Worm (Caenorhabditis elegans): ENCODE measurements around the gene srh-241.

- TF ChIP-seq aly-1 (tag; optimal IDR thresholded peaks at IDR 0.05) (no peak), ama-1 (optimal IDR thresholded peaks at IDR 0.05) (no peak), ceh-36 (tag; optimal IDR thresholded peaks at IDR 0.05) (no peak), hnd-1 (tag; optimal IDR thresholded peaks at IDR 0.05) (no peak), hmbx-1 (tag; optimal IDR thresholded peaks at IDR 0.05) (no peak), hmg-4 (GFP tag; optimal IDR thresholded peaks at IDR 0.05) (no peak), F13C5.2 (tag; optimal IDR thresholded peaks at IDR 0.05) (no peak), ceh-13 (GFP tag; optimal IDR thresholded peaks at IDR 0.05) (no peak), tra-4 (tag; optimal IDR thresholded peaks at IDR 0.05) (no peak), flt-1 (GFP tag; IDR thresholded peaks at IDR 0.05) (no peak), tbx-37 (GFP tag; conservative IDR thresholded peaks at IDR 0.05) (no peak), B0310.2 (tag; optimal IDR thresholded peaks at IDR 0.05) (no peak), scrt-1 (GFP tag; IDR thresholded peaks at IDR 0.05) (no peak), sea-1 (GFP tag; conservative IDR thresholded peaks at IDR 0.05) (no peak)
Measured at ce11 chrV:2818117-2818516, 51.3 kb downstream of the srh-241 start, which contains the start of gene srt-34.

Measured in whole organism, early embryonic.